Worm (Caenorhabditis elegans) whole organism, L4 larva: ENCODE measurements around the gene C08D8.1.

Experiments used
- F26F4.8 ChIP-seq: fragments of 200-800 bp; sonication (Bioruptor generic); conservative IDR thresholded peaks from 2 replicates; pipeline ENCODE4 v1.3.6; 2022; ENCODE audit warnings: missing genetic modification characterization, missing compliant biosample characterization
- ama-1 ChIP-seq: fragments of 150-350 bp; optimal IDR thresholded peaks from 2 replicates; lab custom pipeline; 2014; ENCODE audit warnings: inconsistent platforms, mixed read lengths
- ces-1 ChIP-seq: fragments of 150-350 bp; sonication (generic microtip); optimal IDR thresholded peaks from 4 replicates; lab custom pipeline; 2014; ENCODE audit warnings: missing biosample characterization, missing genetic modification reagents, missing genetic modification characterization
- dve-1 ChIP-seq: sonication (generic microtip); optimal IDR thresholded peaks from 2 replicates; lab custom pipeline; 2017; ENCODE audit warnings: antibody characterized with exemption, mild to moderate bottlenecking, missing genetic modification characterization, missing compliant biosample characterization; ENCODE audit not compliant: insufficient read depth
- jun-1 ChIP-seq: fragments of 150-350 bp; optimal IDR thresholded peaks from 2 replicates; lab custom pipeline; 2014; ENCODE audit warnings: missing biosample characterization, missing genetic modification reagents, missing genetic modification characterization
- pha-4 ChIP-seq, 2 experiments: fragments of 150-350 bp in 1 of 2; fragments of 200-800 bp in 1 of 2; sonication (Bioruptor generic) in 1 of 2; IDR thresholded peaks in 1 of 2; optimal IDR thresholded peaks in 1 of 2; 2 replicates each; pipeline versions ENCODE4 v1.3.6 to Lab custom; 2014 to 2022; ENCODE audit warnings: missing genetic modification characterization in 2 of 2, missing genetic modification reagents in 2 of 2, missing biosample characterization in 1 of 2, missing compliant biosample characterization in 1 of 2
- unc-39 ChIP-seq: sonication (generic microtip); optimal IDR thresholded peaks from 2 replicates; lab custom pipeline; 2017; ENCODE audit warnings: missing biosample characterization, missing genetic modification characterization
- unc-62 ChIP-seq, 3 experiments: fragments of 150-350 bp in 1 of 3; sonication (generic microtip); optimal IDR thresholded peaks in 2 of 3; peaks in 1 of 3; 1 replicate in 1 of 3; 2 replicates in 2 of 3; lab custom pipeline; 2014 to 2017; ENCODE audit warnings: missing biosample characterization in 3 of 3, missing genetic modification characterization in 3 of 3, missing genetic modification reagents in 3 of 3, missing genotype in 1 of 3

- TF ChIP-seq jun-1 (tag; lab: Kevin White, UChicago), result no peak
- TF ChIP-seq ces-1 (GFP tag; lab: Kevin White, UChicago), result no peak
- no peak for TF ChIP-seq pha-4 (GFP tag; IDR thresholded peaks at IDR 0.05; lab: Robert Waterston, UW)
- TF ChIP-seq pha-4 (tag; optimal IDR thresholded peaks at IDR 0.05; lab: Kevin White, UChicago), result no peak
- no peak for TF ChIP-seq unc-39 (tag; lab: Kevin White, UChicago)
- no peak for TF ChIP-seq F26F4.8 (GFP tag; lab: Robert Waterston, UW)
- TF ChIP-seq dve-1, result no peak
- no peak for TF ChIP-seq ama-1
- TF ChIP-seq unc-62 (GFP tag; optimal IDR thresholded peaks at IDR 0.05 in 1 of 2; lab: Kevin White, UChicago), result peak in 1 of 2 experiments; percentile 58
- TF ChIP-seq unc-62 (tag; optimal IDR thresholded peaks at IDR 0.05; lab: Kevin White, UChicago), result no peak
These were observed 41.5 kb downstream of the C08D8.1 start, which contains the start of gene gcy-7 for ce11 chrV:8387056-8387455.
